Fruit fly (Drosophila melanogaster): ENCODE data around the gene Mtp.
A peak's percentile ranks its signal among the peaks of the same experiment; 100 is the strongest.

DNA sequence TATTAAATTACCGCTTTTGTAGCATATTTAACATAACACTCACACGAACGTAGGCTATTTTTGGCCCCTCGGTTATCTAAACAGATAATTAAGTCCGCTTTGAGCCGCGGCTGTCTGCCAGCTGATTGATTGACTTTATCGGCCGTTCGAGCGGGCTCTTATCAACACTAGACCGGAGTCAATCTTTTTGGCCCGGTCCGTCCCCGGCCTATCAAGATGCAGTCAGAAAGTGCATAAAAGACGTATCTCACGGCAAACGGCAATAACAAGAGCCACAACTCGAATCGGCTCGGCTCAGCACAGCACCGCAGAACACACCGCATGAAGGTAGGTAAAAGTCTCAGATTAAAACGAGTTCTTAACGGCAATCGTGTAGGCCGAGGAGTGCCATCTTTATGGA lies 42.3 kb upstream of the Mtp start:
- TF ChIP-seq Snoo (tag; optimal IDR thresholded peaks at IDR 0.05) (no peak), gl (tag; optimal IDR thresholded peaks at IDR 0.05) (peak; percentile 3), CG9948 (tag; optimal IDR thresholded peaks at IDR 0.05) (no peak), Ets98B (GFP tag; IDR thresholded peaks at IDR 0.05) (no peak), CG34367 (tag; optimal IDR thresholded peaks at IDR 0.05) (no peak), CG4496 (GFP tag; IDR thresholded peaks at IDR 0.05) (0 out of 3 replicates have a peak, but pooled peaks have one; percentile 27), Pif1A (GFP tag; optimal IDR thresholded peaks at IDR 0.05) (no peak), CG15710 (tag; optimal IDR thresholded peaks at IDR 0.05) (no peak), CG17806 (tag; optimal IDR thresholded peaks at IDR 0.05) (no peak), CG14655 (GFP tag; optimal IDR thresholded peaks at IDR 0.05) (no peak)
